Worm (Caenorhabditis elegans): ENCODE results near the gene F54B11.8.

ce11 chrX:13556066-13556465 lies 47.7 kb downstream of the F54B11.8 start, which contains the start of gene glb-20:
- TF ChIP-seq sox-4 (tag; optimal IDR thresholded peaks at IDR 0.05) (no peak), C16A3.4 (tag; optimal IDR thresholded peaks at IDR 0.05) (no peak), tbx-2 (tag; optimal IDR thresholded peaks at IDR 0.05) (no peak), unc-86 (tag; optimal IDR thresholded peaks at IDR 0.05) (no peak), lin-15B (tag; optimal IDR thresholded peaks at IDR 0.05) (no peak), mdl-1 (tag; optimal IDR thresholded peaks at IDR 0.05) (no peak)
